Fruit fly (Drosophila melanogaster): ENCODE results near the gene js.

Gene js

DNA sequence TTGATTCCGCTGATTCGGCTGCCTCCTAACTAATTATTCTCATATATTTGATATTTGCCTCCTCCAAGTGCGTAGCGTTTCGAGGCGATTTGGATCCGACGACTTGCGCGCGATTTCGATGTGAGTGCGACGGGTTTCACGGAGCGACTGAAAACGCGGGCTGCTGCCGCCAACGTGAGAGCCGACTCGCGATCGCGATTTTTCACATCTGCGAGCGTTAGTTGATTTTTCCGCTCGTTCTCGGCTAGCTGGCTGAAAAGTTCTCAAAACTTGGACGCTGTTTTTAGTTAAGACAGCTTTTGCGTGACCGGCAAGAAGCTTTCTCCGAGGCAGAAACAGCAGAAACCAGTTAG is 11.3 kb downstream of the js start, which contains the start of gene CG10311:
Gene CG10311, minus strand, starts transcription at position 153 of the 353 bp plus-strand sequence.
- no peak for TF ChIP-seq CG10631 (GFP tag; optimal IDR thresholded peaks at IDR 0.05)
- no peak for TF ChIP-seq OdsH (GFP tag; optimal IDR thresholded peaks at IDR 0.05)
- peak; percentile 73 for TF ChIP-seq CG6854 (GFP tag; optimal IDR thresholded peaks at IDR 0.05)
- TF ChIP-seq CG6163 (GFP tag; IDR thresholded peaks at IDR 0.05) = 0 out of 3 replicates have a peak, but pooled peaks have one; percentile 15
- no peak for TF ChIP-seq CG9139 (GFP tag; optimal IDR thresholded peaks at IDR 0.05)
- TF ChIP-seq eg (GFP tag; IDR thresholded peaks at IDR 0.05) = peak; percentile 24; the same call in 1 of the 3 replicates
- peak; percentile 33 for TF ChIP-seq CG16779 (tag; optimal IDR thresholded peaks at IDR 0.05)
- no peak for TF ChIP-seq CG6808 (GFP tag; optimal IDR thresholded peaks at IDR 0.05)

DNA sequence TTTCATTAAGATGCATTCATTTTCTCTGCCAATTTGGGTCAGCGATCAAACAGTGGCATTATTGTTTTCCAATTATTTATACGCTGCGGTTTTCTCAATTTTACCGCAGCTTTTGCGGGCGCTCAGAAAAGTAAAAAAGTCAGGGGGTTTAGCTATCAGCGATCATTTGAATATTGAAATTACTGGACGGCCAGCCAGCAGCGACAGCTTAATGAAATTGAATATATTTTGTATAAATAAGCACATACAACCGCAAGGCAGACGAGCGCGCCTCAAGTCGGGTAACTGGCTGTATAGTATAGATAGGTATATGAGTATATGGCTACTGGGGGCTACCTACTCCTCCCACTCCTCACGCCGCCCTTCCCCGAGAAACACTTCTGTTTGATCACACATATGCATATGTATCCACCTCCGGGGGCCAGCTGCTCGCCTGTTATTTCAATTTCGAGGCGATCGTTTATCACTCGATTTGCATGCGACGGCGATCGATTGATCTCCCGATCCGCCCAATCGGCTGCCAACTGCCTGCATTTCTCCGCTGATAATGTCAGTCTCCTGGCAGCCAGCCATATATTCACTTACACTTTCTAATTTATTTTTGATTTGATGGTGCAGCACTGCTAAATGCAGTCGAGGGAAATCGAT is 11.8 kb downstream of the js start:
- TF ChIP-seq Eip78C (GFP tag) (peak; percentile 1), net (GFP tag; optimal IDR thresholded peaks at IDR 0.05) (peak; percentile 9), CG34406 (GFP tag; optimal IDR thresholded peaks at IDR 0.05) (no peak), CG10631 (GFP tag; optimal IDR thresholded peaks at IDR 0.05) (no peak), CG6276 (GFP tag; optimal IDR thresholded peaks at IDR 0.05) (no peak), salr (GFP tag; optimal IDR thresholded peaks at IDR 0.05) (peak in 1 of 2 experiments; percentile 23), svp (GFP tag) (peak; percentile 94), lz (GFP tag; optimal IDR thresholded peaks at IDR 0.05) (no peak)

DNA sequence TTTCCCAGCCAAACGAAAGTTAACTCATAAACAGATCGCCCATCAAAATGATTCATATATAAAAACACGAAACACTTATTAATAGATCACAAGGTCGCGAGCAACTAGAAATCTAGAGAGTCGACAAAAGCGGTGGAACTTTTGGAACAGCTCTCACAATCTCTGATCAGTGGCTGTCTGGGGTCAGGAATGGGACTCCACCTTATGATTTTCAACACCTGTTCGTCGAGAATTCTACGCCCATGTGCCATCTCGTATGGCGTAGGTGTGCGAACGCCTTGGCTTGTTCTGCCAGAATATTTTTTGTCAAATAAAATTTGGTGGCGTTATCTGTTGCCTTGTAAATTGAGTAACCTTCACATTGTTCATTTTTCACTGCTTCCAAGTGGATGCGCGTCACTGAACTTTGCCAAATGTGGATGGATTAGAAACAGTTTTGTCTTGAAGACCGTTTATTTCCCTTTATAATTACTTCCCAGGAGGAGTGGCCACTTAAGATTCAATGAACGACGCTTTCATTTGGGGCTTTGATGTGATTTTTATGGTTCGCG is 12.6 kb downstream of the js start:
- TF ChIP-seq fkh (GFP tag; optimal IDR thresholded peaks at IDR 0.05) = peak; percentile 16
- TF ChIP-seq svp (GFP tag) = peak; percentile 13
- TF ChIP-seq ss (GFP tag; optimal IDR thresholded peaks at IDR 0.05) = no peak
- TF ChIP-seq topi (GFP tag; optimal IDR thresholded peaks at IDR 0.05) = no peak
- TF ChIP-seq cyc (GFP tag; optimal IDR thresholded peaks at IDR 0.05) = no peak

DNA sequence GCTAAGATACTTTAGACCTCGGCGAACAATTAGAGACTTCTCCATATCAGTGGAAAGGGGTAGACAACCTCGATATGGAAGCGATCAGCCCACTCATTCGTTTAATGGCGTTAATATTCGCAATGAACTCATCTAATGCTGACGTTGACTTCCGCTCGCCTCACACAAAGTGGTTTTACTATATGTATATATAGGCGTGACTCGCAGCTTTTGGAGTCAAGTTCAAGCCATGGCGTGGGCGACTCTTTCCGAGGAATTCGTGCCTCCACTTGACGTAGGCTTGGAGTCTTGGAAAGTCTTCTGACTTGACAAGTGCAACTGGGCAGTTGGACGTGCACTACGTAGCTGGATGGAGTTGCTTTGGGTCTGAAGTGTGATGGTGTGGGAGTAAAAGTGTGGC is 14.4 kb downstream of the js start:
- TF ChIP-seq svp (GFP tag) (peak; percentile 59), ss (GFP tag; optimal IDR thresholded peaks at IDR 0.05) (no peak)

DNA sequence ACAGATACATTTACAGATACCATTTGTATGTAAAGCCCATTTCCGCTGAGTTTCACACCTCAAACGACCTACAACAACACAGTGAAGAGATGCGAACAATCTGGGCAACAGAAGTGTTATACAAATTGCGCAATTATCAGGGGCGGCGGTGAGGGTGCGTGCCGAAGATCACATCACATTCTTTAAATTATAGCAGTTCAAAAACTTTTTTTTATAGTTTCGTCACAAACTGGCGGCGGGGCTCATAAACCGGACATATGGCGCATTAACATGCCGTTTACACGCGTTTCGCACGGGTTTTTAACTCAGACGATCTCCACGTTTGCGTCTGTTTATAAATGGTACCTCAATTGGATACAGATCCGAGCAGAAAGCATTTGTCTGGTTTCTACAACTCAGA is 14.9 kb downstream of the js start:
- no peak for TF ChIP-seq CG4318 (GFP tag; optimal IDR thresholded peaks at IDR 0.05)
- peak; percentile 0 for TF ChIP-seq CG1621 (tag; optimal IDR thresholded peaks at IDR 0.05)

DNA sequence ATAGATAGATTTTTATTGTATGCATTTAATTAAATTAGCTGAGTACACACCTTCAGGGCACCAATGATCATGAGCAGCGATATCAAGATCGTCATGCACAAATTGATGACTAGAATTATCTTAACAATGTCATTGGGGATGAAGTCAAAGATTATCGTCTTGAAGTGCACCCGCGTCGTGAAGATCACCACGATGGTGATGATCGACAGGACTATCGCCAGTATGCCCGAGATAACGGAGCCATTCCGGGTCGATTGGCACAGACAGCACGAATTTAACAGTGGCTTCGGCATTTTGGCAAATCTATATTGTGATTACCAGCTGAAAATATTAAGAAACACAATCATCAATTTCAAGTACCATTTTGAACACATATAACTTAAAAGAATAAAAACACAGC is 16.1 kb downstream of the js start:
- TF ChIP-seq net (GFP tag; optimal IDR thresholded peaks at IDR 0.05) (no peak), svp (GFP tag) (peak; percentile 100), CG4318 (GFP tag; optimal IDR thresholded peaks at IDR 0.05) (no peak)

DNA sequence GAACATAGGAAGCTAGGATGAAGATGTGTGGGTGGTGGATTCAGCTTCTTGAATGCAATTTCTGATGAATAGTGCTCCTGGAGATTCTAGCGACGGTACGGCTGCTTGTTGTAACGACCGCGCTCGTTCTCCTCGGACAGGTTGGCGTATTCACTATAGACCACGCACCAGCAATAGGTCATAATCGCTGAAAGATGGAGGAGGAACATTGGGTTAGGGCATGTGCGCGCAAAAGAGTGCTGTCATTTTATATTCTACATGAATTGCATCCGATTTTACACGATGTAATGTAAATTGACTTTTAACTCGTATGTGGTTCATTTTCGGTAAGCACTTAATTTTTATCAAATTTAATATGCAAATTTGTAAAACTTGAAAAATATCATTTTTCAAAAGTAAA is 17.1 kb downstream of the js start:
- peak; percentile 61 for TF ChIP-seq svp (GFP tag)
- no peak for TF ChIP-seq spab (GFP tag; optimal IDR thresholded peaks at IDR 0.05)
- peak; percentile 24 for TF ChIP-seq Eip75B (GFP tag; optimal IDR thresholded peaks at IDR 0.05)
- no peak for TF ChIP-seq CG11762 (GFP tag; optimal IDR thresholded peaks at IDR 0.05; ENCODE audit: insufficient read depth)
- no peak for TF ChIP-seq Ets21C (GFP tag; optimal IDR thresholded peaks at IDR 0.05)
- no peak for TF ChIP-seq CG16779 (tag; optimal IDR thresholded peaks at IDR 0.05)
- TF ChIP-seq Eip93F (GFP tag; optimal IDR thresholded peaks at IDR 0.05) = no peak

DNA sequence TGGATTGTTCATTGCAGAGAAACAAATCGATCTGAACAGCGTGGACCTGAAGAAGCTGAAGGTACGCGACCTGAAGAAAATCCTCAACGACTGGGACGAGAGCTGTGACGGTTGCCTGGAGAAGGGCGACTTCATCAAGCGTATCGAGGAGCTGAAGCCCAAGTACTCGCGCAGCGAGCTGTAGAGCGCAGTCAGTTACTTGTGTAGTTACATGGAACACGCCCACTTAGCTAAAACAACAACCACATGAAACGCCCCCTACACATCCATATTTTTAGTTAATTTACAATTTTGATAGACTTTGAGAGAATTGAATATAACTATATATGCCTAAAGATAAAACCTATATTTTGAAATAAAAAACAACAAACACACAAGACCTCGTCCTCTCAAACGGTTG is 17.7 kb downstream of the js start:
- TF ChIP-seq CG3919 (GFP tag; optimal IDR thresholded peaks at IDR 0.05) = no peak
- TF ChIP-seq CG15336 (GFP tag; IDR thresholded peaks at IDR 0.05) = no peak
- TF ChIP-seq Ets96B (tag; optimal IDR thresholded peaks at IDR 0.05) = no peak
- no peak for TF ChIP-seq Sox15 (GFP tag; optimal IDR thresholded peaks at IDR 0.05)
- no peak for TF ChIP-seq Hr4 (GFP tag; optimal IDR thresholded peaks at IDR 0.05)
- no peak for TF ChIP-seq CG3032 (tag; optimal IDR thresholded peaks at IDR 0.05)
- TF ChIP-seq Eip93F (GFP tag; optimal IDR thresholded peaks at IDR 0.05) = no peak
- TF ChIP-seq eg (GFP tag; IDR thresholded peaks at IDR 0.05) = no peak
- TF ChIP-seq Sox102F (GFP tag; optimal IDR thresholded peaks at IDR 0.05) = no peak
- TF ChIP-seq pdm3 (GFP tag; optimal IDR thresholded peaks at IDR 0.05) = no peak
- TF ChIP-seq CG10631 (GFP tag; optimal IDR thresholded peaks at IDR 0.05) = no peak
- no peak for TF ChIP-seq salr (GFP tag; optimal IDR thresholded peaks at IDR 0.05)
- no peak for TF ChIP-seq dac (GFP tag; optimal IDR thresholded peaks at IDR 0.05)
- TF ChIP-seq CG16779 (tag; optimal IDR thresholded peaks at IDR 0.05) = no peak

Data from whole organism, prepupa.